Worm (Caenorhabditis elegans) whole organism, late embryonic: ENCODE measurements around the gene crls-1.

Experiments
- C08G9.2 ChIP-seq: sonication (generic microtip); optimal IDR thresholded peaks from 2 replicates; lab custom pipeline; 2016; ENCODE audit warnings: mild to moderate bottlenecking, missing genetic modification characterization, moderate library complexity, missing compliant biosample characterization
- C38D4.7 ChIP-seq: fragments of 200-800 bp; sonication (Bioruptor generic); optimal IDR thresholded peaks from 2 replicates; lab custom pipeline; 2018; ENCODE audit warnings: mild to moderate bottlenecking, missing genetic modification characterization, moderate library complexity, missing compliant biosample characterization
- F13H6.1 ChIP-seq: sonication (generic microtip); optimal IDR thresholded peaks from 2 replicates; lab custom pipeline; 2016; ENCODE audit warnings: missing genetic modification characterization, missing compliant biosample characterization
- K09A11.1 ChIP-seq: sonication (generic microtip); optimal IDR thresholded peaks from 2 replicates; lab custom pipeline; 2017; ENCODE audit warnings: antibody characterized with exemption, mild to moderate bottlenecking, missing genetic modification characterization, missing compliant biosample characterization; ENCODE audit not compliant: insufficient read depth
- T23F11.4 ChIP-seq: fragments of 200-800 bp; sonication (Bioruptor generic); optimal IDR thresholded peaks from 2 replicates; lab custom pipeline; 2018; ENCODE audit warnings: mild to moderate bottlenecking, missing genetic modification characterization, missing compliant biosample characterization
- Y22D7AL.16 ChIP-seq: sonication (generic microtip); optimal IDR thresholded peaks from 2 replicates; lab custom pipeline; 2016; ENCODE audit warnings: missing genetic modification characterization, missing compliant biosample characterization
- ahr-1 ChIP-seq: sonication (generic microtip); optimal IDR thresholded peaks from 2 replicates; lab custom pipeline; 2016; ENCODE audit warnings: missing genetic modification characterization, missing compliant biosample characterization
- ama-1 ChIP-seq: fragments of 150-350 bp; optimal IDR thresholded peaks from 2 replicates; lab custom pipeline; 2014
- ceh-14 ChIP-seq: sonication (generic microtip); optimal IDR thresholded peaks from 2 replicates; lab custom pipeline; 2016; ENCODE audit warnings: missing genotype, missing genetic modification characterization, missing compliant biosample characterization
- ceh-18 ChIP-seq: sonication (generic microtip); optimal IDR thresholded peaks from 2 replicates; lab custom pipeline; 2016; ENCODE audit warnings: missing genetic modification characterization, missing compliant biosample characterization
- ceh-19 ChIP-seq: fragments of 200-800 bp; sonication (Bioruptor generic); optimal IDR thresholded peaks from 2 replicates; lab custom pipeline; 2018; ENCODE audit warnings: mild to moderate bottlenecking, missing genetic modification characterization, missing compliant biosample characterization
- ceh-22 ChIP-seq: sonication (generic microtip); optimal IDR thresholded peaks from 2 replicates; lab custom pipeline; 2017; ENCODE audit warnings: missing biosample characterization, missing genetic modification characterization
- ceh-30 ChIP-seq: fragments of 150-350 bp; optimal IDR thresholded peaks from 2 replicates; lab custom pipeline; 2014; ENCODE audit warnings: missing biosample characterization, missing genetic modification characterization
- ceh-31 ChIP-seq: sonication (generic microtip); optimal IDR thresholded peaks from 2 replicates; lab custom pipeline; 2016; ENCODE audit warnings: missing genetic modification characterization, missing compliant biosample characterization
- ceh-45 ChIP-seq: fragments of 200-800 bp; sonication (Bioruptor generic); IDR thresholded peaks from 2 replicates; pipeline ENCODE4 v1.3.6; 2022; ENCODE audit warnings: missing genetic modification reagents, missing genetic modification characterization, missing compliant biosample characterization
- ceh-48 ChIP-seq: sonication (generic microtip); optimal IDR thresholded peaks from 2 replicates; lab custom pipeline; 2016; ENCODE audit warnings: missing genetic modification characterization, inconsistent platforms, missing compliant biosample characterization
- ceh-9 ChIP-seq: sonication (generic microtip); optimal IDR thresholded peaks from 2 replicates; lab custom pipeline; 2016; ENCODE audit warnings: mild to moderate bottlenecking, missing genetic modification characterization, inconsistent platforms, missing compliant biosample characterization
- che-1 ChIP-seq: sonication (generic microtip); optimal IDR thresholded peaks from 2 replicates; lab custom pipeline; 2016; ENCODE audit warnings: mild to moderate bottlenecking, missing genetic modification characterization, missing compliant biosample characterization
- dmd-4 ChIP-seq: sonication (generic microtip); optimal IDR thresholded peaks from 2 replicates; lab custom pipeline; 2016; ENCODE audit warnings: borderline replicate concordance, missing genetic modification characterization, missing compliant biosample characterization
- dve-1 ChIP-seq: sonication (generic microtip); optimal IDR thresholded peaks from 2 replicates; lab custom pipeline; 2017; ENCODE audit warnings: antibody characterized with exemption, mild to moderate bottlenecking, missing genetic modification characterization, missing compliant biosample characterization
- elt-2 ChIP-seq: sonication (generic microtip); optimal IDR thresholded peaks from 2 replicates; lab custom pipeline; 2016; ENCODE audit warnings: missing genetic modification reagents, missing genetic modification characterization, missing compliant biosample characterization
- elt-4 ChIP-seq: sonication (generic microtip); optimal IDR thresholded peaks from 2 replicates; lab custom pipeline; 2016; ENCODE audit warnings: missing genetic modification characterization, missing compliant biosample characterization
- ets-4 ChIP-seq: sonication (generic microtip); optimal IDR thresholded peaks from 2 replicates; lab custom pipeline; 2016; ENCODE audit warnings: missing genetic modification characterization, missing compliant biosample characterization
- eyg-1 ChIP-seq: sonication (generic microtip); optimal IDR thresholded peaks from 2 replicates; lab custom pipeline; 2016; ENCODE audit warnings: missing genotype, missing genetic modification characterization, missing compliant biosample characterization
- fax-1 ChIP-seq: sonication (generic microtip); optimal IDR thresholded peaks from 2 replicates; lab custom pipeline; 2016; ENCODE audit warnings: missing genotype, missing genetic modification characterization, missing compliant biosample characterization
- fkh-10 ChIP-seq: fragments of 150-350 bp; optimal IDR thresholded peaks from 2 replicates; lab custom pipeline; 2014; ENCODE audit warnings: missing biosample characterization, missing genetic modification reagents, missing genetic modification characterization
- hlh-13 ChIP-seq: fragments of 200-800 bp; sonication (Bioruptor generic); optimal IDR thresholded peaks from 2 replicates; lab custom pipeline; 2018; ENCODE audit warnings: mild to moderate bottlenecking, missing genetic modification characterization, missing compliant biosample characterization
- hlh-15 ChIP-seq: sonication (generic microtip); optimal IDR thresholded peaks from 2 replicates; lab custom pipeline; 2016; ENCODE audit warnings: missing genetic modification characterization, missing compliant biosample characterization
- hlh-30 ChIP-seq: sonication (generic microtip); optimal IDR thresholded peaks from 2 replicates; lab custom pipeline; 2017; ENCODE audit warnings: antibody characterized with exemption, missing genetic modification characterization, missing compliant biosample characterization; ENCODE audit not compliant: insufficient read depth
- hlh-8 ChIP-seq: sonication (generic microtip); optimal IDR thresholded peaks from 2 replicates; lab custom pipeline; 2016; ENCODE audit warnings: missing genotype, missing genetic modification characterization, missing compliant biosample characterization
- lin-11 ChIP-seq: fragments of 200-800 bp; sonication (Bioruptor generic); optimal IDR thresholded peaks from 2 replicates; lab custom pipeline; 2018; ENCODE audit warnings: mild to moderate bottlenecking, missing genetic modification characterization, missing compliant biosample characterization
- madf-2 ChIP-seq: sonication (generic microtip); optimal IDR thresholded peaks from 2 replicates; lab custom pipeline; 2017; ENCODE audit warnings: missing genetic modification characterization, missing compliant biosample characterization
- nfya-1 ChIP-seq: sonication (generic microtip); optimal IDR thresholded peaks from 2 replicates; lab custom pipeline; 2017; ENCODE audit warnings: missing genetic modification characterization, mild to moderate bottlenecking, missing compliant biosample characterization, antibody characterized with exemption, moderate library complexity
- nhr-11 ChIP-seq: fragments of 150-350 bp; optimal IDR thresholded peaks from 2 replicates; lab custom pipeline; 2014; ENCODE audit warnings: missing biosample characterization, missing genetic modification characterization
- nhr-232 ChIP-seq: sonication (generic microtip); optimal IDR thresholded peaks from 2 replicates; lab custom pipeline; 2016; ENCODE audit warnings: missing genetic modification characterization, missing compliant biosample characterization
- npax-4 ChIP-seq: sonication (generic microtip); optimal IDR thresholded peaks from 2 replicates; lab custom pipeline; 2016; ENCODE audit warnings: missing genetic modification characterization, missing compliant biosample characterization
- pag-3 ChIP-seq: sonication (generic microtip); optimal IDR thresholded peaks from 2 replicates; lab custom pipeline; 2016; ENCODE audit warnings: missing compliant biosample characterization, missing genetic modification characterization, borderline replicate concordance
- pat-9 ChIP-seq: fragments of 200-800 bp; sonication (Bioruptor generic); optimal IDR thresholded peaks from 2 replicates; lab custom pipeline; 2018; ENCODE audit warnings: mild to moderate bottlenecking, missing genetic modification characterization, moderate library complexity, missing compliant biosample characterization
- pax-1 ChIP-seq: fragments of 150-350 bp; optimal IDR thresholded peaks from 2 replicates; lab custom pipeline; 2014; ENCODE audit warnings: missing biosample characterization, missing genetic modification characterization
- pha-2 ChIP-seq: sonication (generic microtip); optimal IDR thresholded peaks from 2 replicates; lab custom pipeline; 2017; ENCODE audit warnings: mild to moderate bottlenecking, missing genetic modification characterization, missing compliant biosample characterization
- pha-4 ChIP-seq: fragments of 150-350 bp; optimal IDR thresholded peaks from 2 replicates; lab custom pipeline; 2018; ENCODE audit warnings: missing biosample characterization, missing genetic modification reagents, missing genetic modification characterization
- pqm-1 ChIP-seq: sonication (generic microtip); optimal IDR thresholded peaks from 2 replicates; lab custom pipeline; 2016; ENCODE audit warnings: missing genetic modification characterization, missing compliant biosample characterization
- pros-1 ChIP-seq: fragments of 150-350 bp; optimal IDR thresholded peaks from 2 replicates; lab custom pipeline; 2014; ENCODE audit warnings: missing biosample characterization, missing genetic modification reagents, missing genetic modification characterization
- ref-2 ChIP-seq: sonication (generic microtip); optimal IDR thresholded peaks from 2 replicates; lab custom pipeline; 2016; ENCODE audit warnings: missing genetic modification characterization, missing compliant biosample characterization
- rnt-1 ChIP-seq: sonication (generic microtip); optimal IDR thresholded peaks from 2 replicates; lab custom pipeline; 2016; ENCODE audit warnings: missing genetic modification characterization, missing compliant biosample characterization
- sox-2 ChIP-seq: fragments of 200-800 bp; sonication (Bioruptor generic); IDR thresholded peaks from 2 replicates; pipeline ENCODE4 v1.3.6; 2022; ENCODE audit warnings: missing genetic modification reagents, missing genetic modification characterization, missing compliant biosample characterization
- tbx-2 ChIP-seq: sonication (generic microtip); optimal IDR thresholded peaks from 2 replicates; lab custom pipeline; 2016; ENCODE audit warnings: missing genetic modification characterization, missing compliant biosample characterization
- tbx-7 ChIP-seq: sonication (generic microtip); optimal IDR thresholded peaks from 2 replicates; lab custom pipeline; 2016; ENCODE audit warnings: missing genotype, missing genetic modification characterization, missing compliant biosample characterization
- unc-42 ChIP-seq: sonication (generic microtip); optimal IDR thresholded peaks from 2 replicates; lab custom pipeline; 2016; ENCODE audit warnings: missing genotype, missing genetic modification characterization, missing compliant biosample characterization
- unc-55 ChIP-seq: sonication (generic microtip); optimal IDR thresholded peaks from 2 replicates; lab custom pipeline; 2017; ENCODE audit warnings: missing biosample characterization, missing genetic modification reagents, missing genetic modification characterization
- unc-86 ChIP-seq: sonication (generic microtip); optimal IDR thresholded peaks from 2 replicates; lab custom pipeline; 2016; ENCODE audit warnings: missing genetic modification characterization, missing compliant biosample characterization
- zip-5 ChIP-seq: sonication (generic microtip); optimal IDR thresholded peaks from 2 replicates; lab custom pipeline; 2016; ENCODE audit warnings: missing genetic modification characterization, missing compliant biosample characterization
- ztf-16 ChIP-seq: sonication (generic microtip); optimal IDR thresholded peaks from 2 replicates; lab custom pipeline; 2017; ENCODE audit warnings: missing genetic modification characterization, missing compliant biosample characterization

crls-1 gene

ce11 chrIII:887874-888299 lies 21.8 kb downstream of the crls-1 start (continued):
- TF ChIP-seq nhr-11 (tag; lab: Kevin White, UChicago) (no peak), ceh-30 (tag; lab: Kevin White, UChicago) (peak; percentile 22), hlh-15 (tag; lab: Kevin White, UChicago) (no peak), ceh-31 (tag; lab: Kevin White, UChicago) (peak; percentile 83), lin-11 (no peak), ahr-1 (tag; lab: Kevin White, UChicago) (no peak), che-1 (tag; lab: Kevin White, UChicago) (no peak), rnt-1 (tag; lab: Kevin White, UChicago) (peak; percentile 10), ceh-22 (no peak), C08G9.2 (tag; lab: Kevin White, UChicago) (no peak), K09A11.1 (tag; lab: Kevin White, UChicago) (peak; percentile 46), ceh-9 (no peak), hlh-13 (GFP tag; lab: Kevin White, UChicago) (no peak), madf-2 (tag; lab: Kevin White, UChicago) (peak; percentile 13), eyg-1 (peak; percentile 53), unc-55 (GFP tag; lab: Kevin White, UChicago) (peak; percentile 55), elt-4 (no peak), pha-4 (no peak), tbx-2 (tag; lab: Kevin White, UChicago) (peak; percentile 76), pha-2 (tag; lab: Kevin White, UChicago) (no peak), hlh-8 (tag; lab: Kevin White, UChicago) (no peak), fkh-10 (GFP tag; lab: Kevin White, UChicago) (peak; percentile 44), Y22D7AL.16 (tag; lab: Kevin White, UChicago) (no peak), tbx-7 (tag; lab: Kevin White, UChicago) (no peak), zip-5 (no peak), elt-2 (tag; lab: Kevin White, UChicago) (peak; percentile 52), nhr-232 (no peak), unc-86 (peak; percentile 13), npax-4 (tag; lab: Kevin White, UChicago) (no peak), fax-1 (tag; lab: Kevin White, UChicago) (no peak), ref-2 (tag; lab: Kevin White, UChicago) (peak; percentile 35), ztf-16 (no peak), ceh-45 (0 out of 2 replicates have a peak, but pooled peaks have one; percentile 19), pat-9 (tag; lab: Kevin White, UChicago) (no peak), ceh-19 (GFP tag; lab: Kevin White, UChicago) (peak; percentile 68), nfya-1 (tag; lab: Kevin White, UChicago) (peak; percentile 71), ceh-18 (tag; lab: Kevin White, UChicago) (peak; percentile 42), ets-4 (tag; lab: Kevin White, UChicago) (no peak), dve-1 (tag; lab: Kevin White, UChicago) (peak; percentile 55), pros-1 (tag; lab: Kevin White, UChicago) (peak; percentile 67), pag-3 (no peak), T23F11.4 (no peak), F13H6.1 (tag; lab: Kevin White, UChicago) (peak; percentile 1), sox-2 (GFP tag; lab: Robert Waterston, UW) (no peak), unc-42 (tag; lab: Kevin White, UChicago) (peak; percentile 73), hlh-30 (peak; percentile 73), ceh-48 (tag; lab: Kevin White, UChicago) (peak; percentile 99), ceh-14 (tag; lab: Kevin White, UChicago) (peak; percentile 50), C38D4.7 (no peak), ama-1 (lab: Kevin White, UChicago) (no peak), pqm-1 (tag; lab: Kevin White, UChicago) (no peak), dmd-4 (no peak), pax-1 (no peak)
